Worm (Caenorhabditis elegans) whole organism, young adult: ENCODE results near the gene irld-21.

Experiments
- B0336.3 ChIP-seq: fragments of 200-800 bp; sonication (Bioruptor generic); IDR thresholded peaks from 2 replicates; pipeline ENCODE4 v1.3.6; 2022; ENCODE audit warnings: missing genetic modification characterization, missing compliant biosample characterization
- C06A6.2 ChIP-seq: fragments of 200-800 bp; sonication (Bioruptor generic); conservative IDR thresholded peaks from 2 replicates; pipeline ENCODE4 v1.3.6; 2022; ENCODE audit warnings: missing genetic modification characterization, missing compliant biosample characterization
- F33H1.4 ChIP-seq: fragments of 200-800 bp; sonication (Bioruptor generic); IDR thresholded peaks from 2 replicates; pipeline ENCODE4 v1.3.6; 2022; ENCODE audit warnings: missing genetic modification reagents, missing genetic modification characterization, missing compliant biosample characterization
- aptf-2 ChIP-seq: fragments of 200-800 bp; sonication (Bioruptor generic); conservative IDR thresholded peaks from 2 replicates; pipeline ENCODE4 v1.3.6; 2022; ENCODE audit warnings: missing genetic modification reagents, missing genetic modification characterization, missing compliant biosample characterization
- ccch-3 ChIP-seq: fragments of 200-800 bp; sonication (Bioruptor generic); optimal IDR thresholded peaks from 2 replicates; lab custom pipeline; 2018; ENCODE audit warnings: mild to moderate bottlenecking, missing genetic modification characterization, missing compliant biosample characterization
- cebp-1 ChIP-seq, 2 experiments: fragments of 200-800 bp in 1 of 2; sonication (Bioruptor generic) in 1 of 2; sonication (generic microtip) in 1 of 2; IDR thresholded peaks in 1 of 2; optimal IDR thresholded peaks in 1 of 2; 2 replicates each; pipeline versions ENCODE4 v1.3.6 to Lab custom; 2017 to 2022; ENCODE audit warnings: missing compliant biosample characterization in 2 of 2, missing genetic modification characterization in 2 of 2, mild to moderate bottlenecking in 1 of 2, missing genetic modification reagents in 1 of 2, moderate library complexity in 1 of 2
- him-1 ChIP-seq: sonication (generic microtip); optimal IDR thresholded peaks from 2 replicates; lab custom pipeline; 2016; ENCODE audit warnings: missing genotype, missing genetic modification reagents, missing genetic modification characterization, missing compliant biosample characterization
- mel-28 ChIP-seq: sonication (generic microtip); optimal IDR thresholded peaks from 2 replicates; lab custom pipeline; 2016; ENCODE audit warnings: borderline replicate concordance, mild to moderate bottlenecking, missing genetic modification characterization, missing compliant biosample characterization
- nfya-2 ChIP-seq: fragments of 200-800 bp; sonication (Bioruptor generic); IDR thresholded peaks from 2 replicates; pipeline ENCODE4 v1.3.6; 2022; ENCODE audit warnings: missing genetic modification reagents, missing genetic modification characterization, missing compliant biosample characterization
- nhr-80 ChIP-seq: sonication (generic microtip); optimal IDR thresholded peaks from 2 replicates; lab custom pipeline; 2016; ENCODE audit warnings: missing genetic modification characterization, missing compliant biosample characterization
- repo-1 ChIP-seq: sonication (generic microtip); optimal IDR thresholded peaks from 2 replicates; lab custom pipeline; 2017; ENCODE audit warnings: mild to moderate bottlenecking, missing genetic modification characterization, missing compliant biosample characterization
- sdz-38 ChIP-seq: sonication (generic microtip); optimal IDR thresholded peaks from 2 replicates; lab custom pipeline; 2016; ENCODE audit warnings: missing genotype, missing genetic modification characterization, missing compliant biosample characterization
- sea-2 ChIP-seq: fragments of 200-800 bp; sonication (Bioruptor generic); IDR thresholded peaks from 2 replicates; pipeline ENCODE4 v1.3.6; 2022; ENCODE audit warnings: missing genetic modification characterization, missing compliant biosample characterization
- unc-62 ChIP-seq: fragments of 150-350 bp; optimal IDR thresholded peaks from 2 replicates; lab custom pipeline; 2014; ENCODE audit warnings: missing biosample characterization, missing genetic modification reagents, missing genetic modification characterization

DNA sequence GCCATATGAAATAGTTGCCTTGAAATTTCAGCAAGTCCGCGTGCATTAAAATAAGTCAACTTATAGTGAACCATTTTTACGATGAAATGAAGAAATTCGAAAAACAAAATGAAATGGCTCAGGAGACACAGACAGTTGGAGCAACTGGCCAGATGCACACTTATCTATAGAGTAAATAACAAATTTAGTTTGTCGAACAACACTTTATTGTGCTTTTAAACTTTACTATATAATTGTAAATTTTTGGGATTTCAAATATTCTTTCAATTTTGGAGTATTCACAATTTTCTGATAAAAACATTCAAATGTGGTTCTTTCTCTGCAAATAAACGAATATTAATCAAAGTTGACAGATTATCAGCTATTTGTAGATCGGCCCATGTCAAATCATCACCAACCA is 18.0 kb upstream of the irld-21 start, which contains the start of gene gst-3:
- TF ChIP-seq repo-1 (tag; lab: Kevin White, UChicago) (no peak), C06A6.2 (GFP tag; lab: Robert Waterston, UW) (no peak), ccch-3 (GFP tag; lab: Kevin White, UChicago) (no peak), B0336.3 (GFP tag; lab: Robert Waterston, UW) (no peak), sdz-38 (tag; lab: Kevin White, UChicago) (no peak), nhr-80 (tag; lab: Kevin White, UChicago) (no peak), nfya-2 (GFP tag; lab: Robert Waterston, UW) (no peak), him-1 (no peak), mel-28 (tag; lab: Kevin White, UChicago) (no peak), sea-2 (GFP tag; lab: Robert Waterston, UW) (no peak), cebp-1 (GFP tag; IDR thresholded peaks at IDR 0.05; lab: Robert Waterston, UW) (no peak), cebp-1 (tag; optimal IDR thresholded peaks at IDR 0.05; lab: Kevin White, UChicago) (no peak), unc-62 (no peak), aptf-2 (GFP tag; lab: Robert Waterston, UW) (no peak), F33H1.4 (no peak)
